Worm (Caenorhabditis elegans): ENCODE data around the gene egl-45.

DNA sequence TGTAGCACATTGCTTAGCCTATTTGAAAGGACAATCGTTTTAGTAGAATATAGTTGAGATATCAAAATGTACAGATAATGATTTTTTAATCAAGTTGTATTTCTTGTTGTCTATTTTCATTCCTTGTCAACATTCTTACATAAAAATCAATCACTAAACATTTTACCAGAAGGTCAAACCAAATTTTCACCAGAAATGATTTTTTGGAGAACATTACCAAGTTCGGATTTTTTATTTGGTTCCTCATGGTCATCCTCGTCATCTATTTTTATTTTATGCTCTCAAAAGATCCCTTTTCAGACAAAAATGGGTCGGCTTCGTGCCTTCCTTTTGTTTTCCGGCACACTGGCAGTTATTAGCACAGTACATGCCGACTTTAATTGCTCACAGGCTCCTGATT lies 45.1 kb upstream of the egl-45 start, which contains the start of gene tyr-1:
- TF ChIP-seq ceh-82 (tag; optimal IDR thresholded peaks at IDR 0.05) (no peak), pqm-1 (tag; optimal IDR thresholded peaks at IDR 0.05) (no peak), ZK546.5 (tag; optimal IDR thresholded peaks at IDR 0.05) (no peak), tbx-2 (tag; optimal IDR thresholded peaks at IDR 0.05) (no peak), mdl-1 (tag; optimal IDR thresholded peaks at IDR 0.05) (no peak), nhr-76 (tag; optimal IDR thresholded peaks at IDR 0.05) (no peak), elt-3 (tag; optimal IDR thresholded peaks at IDR 0.05) (no peak), hmg-11 (tag; optimal IDR thresholded peaks at IDR 0.05) (no peak), unc-62 (GFP tag; optimal IDR thresholded peaks at IDR 0.05) (no peak)

Data from whole organism, L3 larva.